Worm (Caenorhabditis elegans): ENCODE results near the gene srv-10.
A peak's percentile ranks its signal among the peaks of the same experiment; 100 is the strongest.

Gene srv-10

DNA sequence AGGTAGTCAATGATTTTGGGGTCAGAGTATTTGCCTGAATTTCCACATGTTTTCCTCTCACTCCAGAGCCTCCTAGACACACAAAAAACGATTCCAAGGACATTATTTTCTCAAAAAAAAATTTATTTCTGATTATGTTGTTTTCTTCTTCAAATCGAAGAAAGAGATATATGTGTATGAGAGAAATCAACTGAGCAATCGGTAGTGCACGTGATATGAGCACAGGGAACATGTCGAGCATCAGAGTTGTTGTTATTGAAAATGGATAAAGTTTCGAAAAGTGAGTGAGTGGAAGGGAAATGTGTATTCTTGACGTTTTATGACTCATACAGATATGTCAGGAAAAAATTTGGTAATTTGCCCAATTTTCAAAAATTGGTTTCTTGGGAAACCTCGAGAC lies 48.4 kb downstream of the srv-10 start (continued):
- no peak for TF ChIP-seq lin-15B (tag; optimal IDR thresholded peaks at IDR 0.05)

DNA sequence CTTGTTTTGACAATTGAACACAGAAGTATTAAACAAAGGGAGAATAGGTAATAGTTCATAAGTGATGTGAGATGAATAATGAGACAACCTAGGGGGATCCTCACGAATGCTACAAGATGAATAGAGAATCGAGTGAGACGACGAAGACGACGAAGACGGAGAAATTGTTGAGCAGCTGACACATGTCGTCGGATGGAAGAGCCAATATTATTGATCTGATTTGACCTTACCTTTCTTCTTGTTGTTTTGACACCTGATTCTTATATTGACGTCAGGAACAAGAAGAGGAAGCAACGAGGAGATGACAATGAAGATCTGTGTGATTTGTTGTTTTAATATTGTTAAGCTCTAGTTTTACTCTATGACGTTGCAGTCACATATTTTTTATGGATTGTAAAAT lies 49.8 kb downstream of the srv-10 start, which contains the start of gene T10G3.1:
T10G3.1 (minus strand) TSS at position 213 of the 400 bp plus-strand sequence.
- TF ChIP-seq ama-1 (optimal IDR thresholded peaks at IDR 0.05) (no peak), efl-1 (optimal IDR thresholded peaks at IDR 0.05) (peak in 1 of 2 experiments; percentile 22), efl-1 (GFP tag; optimal IDR thresholded peaks at IDR 0.05 in 1 of 2) (peak in 1 of 2 experiments; percentile 56), lir-3 (tag; optimal IDR thresholded peaks at IDR 0.05; ENCODE audit: poor library complexity) (no peak), lin-14 (GFP tag; optimal IDR thresholded peaks at IDR 0.05) (peak; percentile 70), nhr-19 (GFP tag; conservative IDR thresholded peaks at IDR 0.05) (peak; percentile 52), lin-39 (tag; optimal IDR thresholded peaks at IDR 0.05) (no peak), nhr-20 (tag; optimal IDR thresholded peaks at IDR 0.05) (peak; percentile 31), C04F5.9 (tag; optimal IDR thresholded peaks at IDR 0.05) (no peak), snu-23 (GFP tag; optimal IDR thresholded peaks at IDR 0.05) (peak; percentile 40), ceh-63 (GFP tag; optimal IDR thresholded peaks at IDR 0.05) (no peak), tbx-2 (tag; optimal IDR thresholded peaks at IDR 0.05) (peak; percentile 8), nhr-71 (tag; optimal IDR thresholded peaks at IDR 0.05) (peak; percentile 85), lsy-2 (tag; optimal IDR thresholded peaks at IDR 0.05) (peak; percentile 37 to 44), unc-130 (tag; optimal IDR thresholded peaks at IDR 0.05) (peak; percentile 37), ceh-90 (tag; optimal IDR thresholded peaks at IDR 0.05) (no peak), rnt-1 (tag; optimal IDR thresholded peaks at IDR 0.05) (peak; percentile 75), dpl-1 (GFP tag; optimal IDR thresholded peaks at IDR 0.05) (no peak), ztf-4 (tag; optimal IDR thresholded peaks at IDR 0.05) (peak; percentile 17)

All from whole organism, L1 larva.